Worm (Caenorhabditis elegans) whole organism, late embryonic: ENCODE data around the gene pqn-89.

Source experiments
- ceh-24 ChIP-seq: sonication (generic microtip); optimal IDR thresholded peaks from 2 replicates; lab custom pipeline; 2016; ENCODE audit warnings: mild to moderate bottlenecking, missing genetic modification characterization, missing compliant biosample characterization
- ceh-48 ChIP-seq: sonication (generic microtip); optimal IDR thresholded peaks from 2 replicates; lab custom pipeline; 2016; ENCODE audit warnings: missing genetic modification characterization, inconsistent platforms, missing compliant biosample characterization
- elt-2 ChIP-seq: sonication (generic microtip); optimal IDR thresholded peaks from 2 replicates; lab custom pipeline; 2016; ENCODE audit warnings: missing genetic modification reagents, missing genetic modification characterization, missing compliant biosample characterization
- eyg-1 ChIP-seq: sonication (generic microtip); optimal IDR thresholded peaks from 2 replicates; lab custom pipeline; 2016; ENCODE audit warnings: missing genotype, missing genetic modification characterization, missing compliant biosample characterization
- madf-2 ChIP-seq: sonication (generic microtip); optimal IDR thresholded peaks from 2 replicates; lab custom pipeline; 2017; ENCODE audit warnings: missing genetic modification characterization, missing compliant biosample characterization
- nhr-11 ChIP-seq: fragments of 150-350 bp; optimal IDR thresholded peaks from 2 replicates; lab custom pipeline; 2014; ENCODE audit warnings: missing biosample characterization, missing genetic modification characterization
- nhr-232 ChIP-seq: sonication (generic microtip); optimal IDR thresholded peaks from 2 replicates; lab custom pipeline; 2016; ENCODE audit warnings: missing genetic modification characterization, missing compliant biosample characterization
- pag-3 ChIP-seq: sonication (generic microtip); optimal IDR thresholded peaks from 2 replicates; lab custom pipeline; 2016; ENCODE audit warnings: missing compliant biosample characterization, missing genetic modification characterization, borderline replicate concordance

DNA sequence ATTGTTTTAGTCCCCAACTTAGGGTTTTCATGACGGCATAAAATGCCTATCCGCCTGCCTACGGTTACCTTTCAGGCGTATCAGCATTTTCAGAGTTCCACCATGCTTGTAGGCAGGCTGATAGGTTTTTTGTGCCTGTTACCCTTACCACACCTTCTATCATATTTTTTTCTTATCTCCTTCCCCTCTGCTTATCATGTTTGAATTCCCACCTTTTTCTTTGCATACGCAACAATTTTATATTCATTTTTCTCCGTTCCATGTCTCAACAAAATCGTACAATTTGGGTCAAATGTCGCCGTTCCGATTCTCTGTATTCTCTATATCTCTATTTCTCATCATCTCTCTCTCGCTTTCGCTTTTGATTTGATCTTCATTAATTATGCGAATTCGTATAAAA, 13.1 kb downstream of the pqn-89 start, which contains the start of gene C01G5.9:
- TF ChIP-seq pag-3 (tag; lab: Kevin White, UChicago) (no peak), madf-2 (tag; lab: Kevin White, UChicago) (no peak), elt-2 (tag; lab: Kevin White, UChicago) (peak; percentile 49), ceh-48 (tag; lab: Kevin White, UChicago) (no peak), eyg-1 (tag; lab: Kevin White, UChicago) (no peak), nhr-232 (no peak), nhr-11 (tag; lab: Kevin White, UChicago) (no peak), ceh-24 (no peak)
